Worm (Caenorhabditis elegans): ENCODE results near the gene pck-3.

pck-3 gene

DNA sequence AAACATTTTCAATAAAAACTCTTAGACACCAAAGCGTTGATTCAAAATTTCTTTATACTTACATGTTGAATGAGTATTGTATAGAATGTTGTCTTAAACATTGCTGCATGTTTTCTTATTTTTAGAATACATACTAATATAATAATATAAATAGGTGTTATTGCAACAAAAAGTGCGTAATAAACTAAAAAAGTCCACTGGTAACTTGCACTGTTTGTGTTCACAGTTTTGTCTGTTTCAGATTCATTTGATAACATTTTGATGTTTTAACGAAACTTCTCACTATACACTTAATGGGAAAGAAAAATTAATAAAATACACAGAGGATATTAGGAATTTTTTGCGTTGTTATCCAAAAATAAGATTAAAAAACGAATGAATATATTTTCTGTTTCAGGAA, 22.6 kb upstream of the pck-3 start, which contains the start of gene srv-19:
Gene srv-19, minus strand, starts transcription at position 101 of the 400 bp plus-strand sequence.
- TF ChIP-seq ztf-11 (tag; optimal IDR thresholded peaks at IDR 0.05) (no peak), pha-4 (tag; optimal IDR thresholded peaks at IDR 0.05) (no peak)

DNA sequence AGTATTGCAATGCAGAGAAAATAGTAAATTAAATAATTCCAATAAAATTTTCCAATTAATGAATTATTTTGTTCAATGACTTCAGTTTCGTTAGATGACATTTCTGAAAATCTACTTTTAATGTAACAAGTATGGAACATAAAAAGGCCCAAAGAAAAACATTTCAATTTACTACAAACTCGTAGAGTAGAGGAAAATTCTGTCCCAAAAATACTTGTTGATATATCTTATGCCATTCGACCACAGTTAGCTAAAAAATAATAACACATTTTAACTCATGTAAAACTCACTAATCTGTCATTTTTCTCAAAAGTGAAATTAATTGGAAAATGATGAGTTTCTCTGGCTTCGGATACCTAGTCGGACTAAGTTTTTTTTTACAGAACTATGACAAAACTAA, 19.2 kb upstream of the pck-3 start, which contains the start of gene srv-21:
Gene srv-21, minus strand, starts transcription at position 101 of the 400 bp plus-strand sequence.
- no peak for TF ChIP-seq mls-2 (tag; optimal IDR thresholded peaks at IDR 0.05)
- no peak for TF ChIP-seq unc-62 (GFP tag; optimal IDR thresholded peaks at IDR 0.05)

DNA sequence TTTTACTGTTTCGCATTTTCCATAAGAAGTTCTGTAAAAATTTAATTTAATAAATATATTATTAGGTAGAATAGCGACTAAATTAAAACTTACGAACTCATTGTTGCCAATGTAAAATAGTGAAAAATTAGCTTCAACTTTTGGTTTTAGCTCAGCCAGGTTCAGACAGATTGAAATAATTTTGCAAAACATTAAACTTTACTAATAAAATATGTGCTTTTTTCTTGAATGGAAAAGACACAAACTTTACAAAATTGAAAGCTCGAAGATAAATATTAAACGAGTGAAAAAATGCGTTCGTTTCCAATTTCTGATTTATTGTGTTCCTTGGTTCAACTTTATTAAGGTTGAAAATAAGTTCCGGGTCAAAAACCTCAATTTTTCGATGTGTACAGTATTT, 16.6 kb upstream of the pck-3 start, which contains the start of gene srv-22:
Gene srv-22, minus strand, starts transcription at position 101 of the 400 bp plus-strand sequence.
- TF ChIP-seq nhr-76 (tag; optimal IDR thresholded peaks at IDR 0.05) (no peak), flh-1 (GFP tag; optimal IDR thresholded peaks at IDR 0.05) (no peak), nhr-28 (tag; optimal IDR thresholded peaks at IDR 0.05) (no peak), cnd-1 (tag; optimal IDR thresholded peaks at IDR 0.05) (no peak), nhr-2 (tag; optimal IDR thresholded peaks at IDR 0.05) (no peak), mep-1 (tag; optimal IDR thresholded peaks at IDR 0.05) (no peak), unc-120 (tag; optimal IDR thresholded peaks at IDR 0.05; ENCODE audit: poor library complexity, severe bottlenecking) (no peak), ces-1 (GFP tag; optimal IDR thresholded peaks at IDR 0.05) (no peak), ceh-43 (GFP tag; optimal IDR thresholded peaks at IDR 0.05) (no peak), unc-39 (tag; optimal IDR thresholded peaks at IDR 0.05) (no peak), sptf-1 (tag; optimal IDR thresholded peaks at IDR 0.05) (no peak), zip-8 (tag; optimal IDR thresholded peaks at IDR 0.05) (no peak), lsy-2 (tag; optimal IDR thresholded peaks at IDR 0.05) (no peak), snpc-4 (tag; optimal IDR thresholded peaks at IDR 0.05) (no peak)

DNA sequence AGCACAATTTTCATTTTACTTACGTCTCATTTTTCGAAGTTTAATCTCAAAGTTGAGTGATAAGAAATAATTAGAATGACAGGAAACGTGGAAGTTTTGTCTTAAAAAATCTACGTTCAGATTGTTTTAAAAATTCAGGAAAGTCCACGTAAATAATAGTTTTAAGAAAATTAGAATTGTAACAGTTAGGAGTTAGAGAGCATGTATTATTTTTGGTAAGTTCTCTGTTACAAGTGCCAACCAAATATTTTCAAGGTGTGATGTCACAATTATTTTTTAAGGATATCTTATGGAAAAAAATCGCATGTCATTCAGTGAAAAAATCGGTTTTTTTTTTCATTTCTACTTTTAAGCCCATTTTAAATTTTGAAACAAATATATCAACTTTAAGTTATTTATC, 11.9 kb upstream of the pck-3 start, which contains the start of gene H04M03.11:
Gene H04M03.11, minus strand, starts transcription at position 101 of the 400 bp plus-strand sequence.
- no peak for TF ChIP-seq mab-5 (tag; optimal IDR thresholded peaks at IDR 0.05)
- no peak for TF ChIP-seq M03D4.4 (tag; optimal IDR thresholded peaks at IDR 0.05)
- no peak for TF ChIP-seq nhr-12 (tag; optimal IDR thresholded peaks at IDR 0.05)
- no peak for TF ChIP-seq nhr-237 (tag; optimal IDR thresholded peaks at IDR 0.05)
- no peak for TF ChIP-seq ham-2 (GFP tag; optimal IDR thresholded peaks at IDR 0.05)
- TF ChIP-seq lin-32 (GFP tag; optimal IDR thresholded peaks at IDR 0.05), result no peak
- no peak for TF ChIP-seq nhr-76 (tag; optimal IDR thresholded peaks at IDR 0.05)
- TF ChIP-seq mls-2 (tag; optimal IDR thresholded peaks at IDR 0.05), result no peak
- no peak for TF ChIP-seq ztf-11 (tag; optimal IDR thresholded peaks at IDR 0.05)
- TF ChIP-seq drap-1 (GFP tag; optimal IDR thresholded peaks at IDR 0.05), result no peak
- TF ChIP-seq ceh-83 (GFP tag; optimal IDR thresholded peaks at IDR 0.05), result no peak
- TF ChIP-seq tbx-8 (GFP tag; optimal IDR thresholded peaks at IDR 0.05), result no peak
- no peak for TF ChIP-seq unc-62 (GFP tag; optimal IDR thresholded peaks at IDR 0.05)
- TF ChIP-seq snpc-4 (tag; optimal IDR thresholded peaks at IDR 0.05), result no peak
- no peak for TF ChIP-seq lin-13 (tag; optimal IDR thresholded peaks at IDR 0.05)
- TF ChIP-seq nhr-2 (tag; optimal IDR thresholded peaks at IDR 0.05), result no peak
- no peak for TF ChIP-seq nhr-28 (tag; optimal IDR thresholded peaks at IDR 0.05)
- TF ChIP-seq mep-1 (tag; optimal IDR thresholded peaks at IDR 0.05), result no peak
- no peak for TF ChIP-seq unc-120 (tag; optimal IDR thresholded peaks at IDR 0.05; ENCODE audit: poor library complexity, severe bottlenecking)

DNA sequence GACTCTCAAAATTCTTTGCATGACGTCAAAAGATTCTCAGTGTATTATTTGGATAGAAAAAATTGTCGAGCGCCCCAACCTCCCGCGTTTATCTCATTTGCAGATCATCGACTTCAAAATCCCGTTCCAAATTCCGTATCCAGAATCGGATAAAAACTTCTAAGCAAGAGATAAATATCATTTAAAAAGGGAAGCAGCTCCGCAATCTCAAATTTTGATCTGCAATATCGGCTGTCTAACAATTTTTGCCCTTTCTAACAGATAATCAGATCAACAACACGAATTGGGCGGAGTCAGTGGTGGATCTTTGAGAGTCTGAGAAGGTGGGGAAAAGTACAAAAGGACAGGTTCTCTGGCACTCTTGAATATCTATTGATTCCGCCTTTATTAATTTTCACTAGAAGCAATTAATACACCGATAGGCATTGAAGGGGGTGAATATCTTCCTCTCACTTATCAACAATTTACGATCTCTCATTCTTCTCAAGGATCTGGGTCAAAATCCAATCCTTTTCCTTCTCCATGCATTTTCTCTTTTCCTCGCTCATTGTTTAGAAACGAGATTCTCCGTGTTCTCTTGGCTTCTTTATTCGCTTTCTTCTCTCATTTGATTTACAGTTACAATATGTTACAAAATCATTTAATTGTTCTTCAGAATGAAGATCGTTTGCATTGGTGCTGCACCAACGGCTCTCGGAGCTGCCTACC, 11.1 kb upstream of the pck-3 start, which contains the start of gene glf-1:
Gene glf-1, plus strand, starts transcription at position 656 of the 708 bp plus-strand sequence.
- TF ChIP-seq ceh-83 (GFP tag; optimal IDR thresholded peaks at IDR 0.05) (no peak), elt-1 (tag; optimal IDR thresholded peaks at IDR 0.05; ENCODE audit: borderline replicate concordance, insufficient read depth) (peak; percentile 78)

DNA sequence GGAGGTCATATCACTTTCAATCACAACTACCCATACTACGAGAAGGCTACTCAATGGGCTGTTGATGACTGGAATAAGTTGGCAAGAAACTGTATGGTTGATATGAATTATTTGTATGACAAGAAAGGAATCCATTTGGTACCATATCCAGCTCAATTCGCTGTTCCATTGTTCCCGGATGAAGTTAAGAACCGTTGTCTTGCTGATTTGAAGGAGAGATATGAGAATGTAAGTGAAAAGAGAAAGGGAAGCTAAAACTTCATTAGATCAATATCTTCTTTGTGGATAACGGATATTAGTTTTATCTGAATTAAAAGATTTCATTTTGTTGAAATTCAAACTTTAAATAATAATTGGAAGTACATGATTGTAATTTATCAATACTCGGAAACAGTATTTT, 9.8 kb upstream of the pck-3 start:
- TF ChIP-seq sem-2 (GFP tag; optimal IDR thresholded peaks at IDR 0.05), result no peak
- TF ChIP-seq unc-120 (tag; optimal IDR thresholded peaks at IDR 0.05; ENCODE audit: poor library complexity, severe bottlenecking), result no peak

Measured in whole organism, mixed stage, embryonic.